Worm (Caenorhabditis elegans) whole organism, L4/young adult: ENCODE results near the gene C45G9.4.

Source experiments
- W03F9.2 ChIP-seq: fragments of 150-350 bp; optimal IDR thresholded peaks from 2 replicates; lab custom pipeline; 2014; ENCODE audit warnings: missing biosample characterization, missing genetic modification characterization
- dao-5 ChIP-seq: sonication (generic microtip); optimal IDR thresholded peaks from 2 replicates; lab custom pipeline; 2016; ENCODE audit warnings: missing genotype, missing genetic modification characterization, moderate library complexity, missing compliant biosample characterization

DNA sequence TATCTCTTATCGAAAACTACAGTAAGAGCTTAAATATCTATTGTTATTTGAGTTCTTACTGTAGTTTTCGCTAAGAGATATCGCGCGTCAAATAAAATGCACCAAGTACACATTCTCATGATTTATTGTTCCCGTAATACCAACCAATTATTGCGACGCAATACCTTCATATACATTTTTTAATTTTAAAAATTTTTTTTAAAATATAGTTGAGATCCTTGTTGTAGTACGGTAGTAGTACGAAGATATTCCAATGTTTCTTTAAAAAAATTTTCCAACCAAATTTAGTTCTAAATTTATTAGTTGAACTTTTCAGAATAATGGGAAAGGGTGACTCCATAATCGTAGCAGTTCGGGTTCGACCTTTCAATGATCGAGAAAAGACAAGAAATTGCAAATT lies 31.9 kb upstream of the C45G9.4 start, which contains the start of gene klp-6:
- TF ChIP-seq W03F9.2 (tag; lab: Kevin White, UChicago) (no peak), dao-5 (tag; lab: Kevin White, UChicago) (no peak)
